Fruit fly (Drosophila melanogaster) whole organism, embryonic: ENCODE results near the gene Art3.

Source experiments
- CG1024 ChIP-seq: fragments of 200-800 bp; sonication (Bioruptor generic); IDR thresholded peaks from 2 replicates; pipeline ENCODE4 v1.3.6; 2022; ENCODE audit warnings: missing biosample characterization, missing genetic modification characterization
- CG10366 ChIP-seq: fragments of 200-800 bp; sonication (Bioruptor generic); IDR thresholded peaks from 2 replicates; pipeline ENCODE4 v1.3.6; 2022; ENCODE audit warnings: missing biosample characterization, missing genetic modification characterization
- CG11093 ChIP-seq: fragments of 200-800 bp; sonication (Bioruptor generic); IDR thresholded peaks from 3 replicates; pipeline ENCODE4 v1.3.6; 2022; ENCODE audit warnings: missing biosample characterization, missing genetic modification characterization
- CG13624 ChIP-seq: fragments of 200-800 bp; sonication (Bioruptor generic); optimal IDR thresholded peaks from 2 replicates; lab custom pipeline; 2016; ENCODE audit warnings: missing biosample characterization, missing genetic modification characterization
- CG13775 ChIP-seq: fragments of 200-800 bp; sonication (Bioruptor generic); optimal IDR thresholded peaks from 3 replicates; lab custom pipeline; 2017; ENCODE audit warnings: missing biosample characterization, mild to moderate bottlenecking, missing genetic modification characterization
- CG15601 ChIP-seq: fragments of 200-800 bp; sonication (Bioruptor generic); optimal IDR thresholded peaks from 3 replicates; lab custom pipeline; 2019; ENCODE audit warnings: missing biosample characterization, mild to moderate bottlenecking, missing genetic modification characterization, moderate library complexity
- CG2129 ChIP-seq: fragments of 200-800 bp; sonication (Bioruptor generic); IDR thresholded peaks from 2 replicates; pipeline ENCODE4 v1.3.6; 2022; ENCODE audit warnings: missing biosample characterization, missing genetic modification characterization; ENCODE audit not compliant: partially characterized antibody
- CG34422 ChIP-seq: fragments of 200-800 bp; sonication (Bioruptor generic); IDR thresholded peaks from 3 replicates; pipeline ENCODE4 v1.3.6; 2022; ENCODE audit warnings: missing biosample characterization, missing genetic modification characterization
- CG3838 ChIP-seq: fragments of 200-800 bp; sonication (Bioruptor generic); optimal IDR thresholded peaks from 3 replicates; lab custom pipeline; 2016; ENCODE audit warnings: missing biosample characterization, missing genetic modification characterization
- CG4282 ChIP-seq: fragments of 200-800 bp; sonication (Bioruptor generic); optimal IDR thresholded peaks from 2 replicates; lab custom pipeline; 2016; ENCODE audit warnings: missing biosample characterization, missing genetic modification characterization
- CG4328 ChIP-seq: fragments of 200-800 bp; sonication (Bioruptor generic); optimal IDR thresholded peaks from 3 replicates; lab custom pipeline; 2017; ENCODE audit warnings: missing biosample characterization, missing genetic modification reagents, missing genetic modification characterization
- CG6175 ChIP-seq: fragments of 200-800 bp; sonication (Bioruptor generic); IDR thresholded peaks from 3 replicates; pipeline ENCODE4 v1.3.6; 2022; ENCODE audit warnings: missing biosample characterization, missing genetic modification characterization
- CG7357 ChIP-seq: fragments of 200-800 bp; sonication (Bioruptor generic); IDR thresholded peaks from 3 replicates; pipeline ENCODE4 v1.3.6; 2022; ENCODE audit warnings: missing biosample characterization, missing genetic modification characterization
- CG7987 ChIP-seq: fragments of 200-800 bp; sonication (Bioruptor generic); optimal IDR thresholded peaks from 2 replicates; lab custom pipeline; 2018; ENCODE audit warnings: missing biosample characterization, mild to moderate bottlenecking, missing genetic modification characterization, moderate library complexity
- CG8089 ChIP-seq: fragments of 200-800 bp; sonication (Bioruptor generic); optimal IDR thresholded peaks from 3 replicates; lab custom pipeline; 2016; ENCODE audit warnings: missing biosample characterization, missing genetic modification characterization
- CG9609 ChIP-seq: fragments of 200-800 bp; sonication (Bioruptor generic); optimal IDR thresholded peaks from 3 replicates; lab custom pipeline; 2016; ENCODE audit warnings: missing biosample characterization, missing genetic modification characterization
- CG9727 ChIP-seq: fragments of 200-800 bp; sonication (Bioruptor generic); optimal IDR thresholded peaks from 3 replicates; lab custom pipeline; 2017; ENCODE audit warnings: missing biosample characterization, mild to moderate bottlenecking, missing genetic modification characterization
- CG9932 ChIP-seq: fragments of 200-800 bp; sonication (Bioruptor generic); IDR thresholded peaks from 2 replicates; pipeline ENCODE4 v1.3.6; 2022; ENCODE audit warnings: missing biosample characterization, missing genetic modification characterization
- CrebB ChIP-seq: fragments of 200-800 bp; sonication (Bioruptor generic); optimal IDR thresholded peaks from 3 replicates; lab custom pipeline; 2018; ENCODE audit warnings: missing biosample characterization, mild to moderate bottlenecking, missing genetic modification characterization
- Deaf1 ChIP-seq: fragments of 200-800 bp; optimal IDR thresholded peaks from 3 replicates; lab custom pipeline; 2019; ENCODE audit warnings: missing biosample characterization, mild to moderate bottlenecking, missing genetic modification characterization, moderate library complexity
- Dp ChIP-seq: fragments of 200-800 bp; sonication (Bioruptor generic); optimal IDR thresholded peaks from 2 replicates; lab custom pipeline; 2018; ENCODE audit warnings: missing biosample characterization, mild to moderate bottlenecking, missing genetic modification characterization, moderate library complexity
- Fer1 ChIP-seq: fragments of 200-800 bp; sonication (Bioruptor generic); optimal IDR thresholded peaks from 2 replicates; lab custom pipeline; 2017; ENCODE audit warnings: missing biosample characterization, mild to moderate bottlenecking, missing genetic modification characterization
- HLH4C ChIP-seq: fragments of 200-800 bp; sonication (Bioruptor generic); IDR thresholded peaks from 3 replicates; pipeline ENCODE4 v1.3.6; 2022; ENCODE audit warnings: missing biosample characterization, missing genetic modification characterization; ENCODE audit not compliant: partially characterized antibody
- Hr39 ChIP-seq: fragments of >200 bp; optimal IDR thresholded peaks from 2 replicates; lab custom pipeline; 2017
- Lhr ChIP-seq: fragments of 200-800 bp; sonication (Bioruptor generic); optimal IDR thresholded peaks from 3 replicates; lab custom pipeline; 2017; ENCODE audit warnings: mild to moderate bottlenecking, missing biosample characterization, missing genetic modification reagents, missing genetic modification characterization
- Mad ChIP-seq: fragments of 200-800 bp; sonication (Bioruptor generic); optimal IDR thresholded peaks from 2 replicates; lab custom pipeline; 2016; ENCODE audit warnings: missing biosample characterization, missing genetic modification characterization
- Myb ChIP-seq: fragments of 200-800 bp; sonication (Bioruptor generic); optimal IDR thresholded peaks from 2 replicates; lab custom pipeline; 2016; ENCODE audit warnings: missing biosample characterization, missing genetic modification characterization
- Nf-YB ChIP-seq: fragments of 200-800 bp; sonication (Bioruptor generic); optimal IDR thresholded peaks from 3 replicates; lab custom pipeline; 2019; ENCODE audit warnings: missing biosample characterization, mild to moderate bottlenecking, missing genetic modification characterization, moderate library complexity
- Opbp ChIP-seq: fragments of 200-800 bp; sonication (Bioruptor generic); IDR thresholded peaks from 3 replicates; pipeline ENCODE4 v1.3.6; 2022; ENCODE audit warnings: missing biosample characterization, missing genetic modification characterization; ENCODE audit not compliant: partially characterized antibody
- Optix ChIP-seq: fragments of 200-800 bp; sonication (Bioruptor generic); IDR thresholded peaks from 3 replicates; pipeline ENCODE4 v1.3.6; 2022; ENCODE audit warnings: missing biosample characterization, missing genetic modification characterization
- Side ChIP-seq: fragments of 200-800 bp; sonication (Bioruptor generic); optimal IDR thresholded peaks from 2 replicates; lab custom pipeline; 2016; ENCODE audit warnings: missing biosample characterization, missing genetic modification characterization
- Taf1 ChIP-seq: fragments of 200-800 bp; sonication (Bioruptor generic); IDR thresholded peaks from 2 replicates; pipeline ENCODE4 v1.3.6; 2022; ENCODE audit warnings: missing biosample characterization, missing genetic modification characterization
- ac ChIP-seq: fragments of 200-800 bp; sonication (Bioruptor generic); optimal IDR thresholded peaks from 3 replicates; lab custom pipeline; 2017; ENCODE audit warnings: missing biosample characterization, mild to moderate bottlenecking, missing genetic modification characterization
- ase ChIP-seq: fragments of 200-800 bp; sonication (Bioruptor generic); IDR thresholded peaks from 3 replicates; pipeline ENCODE4 v1.3.6; 2022; ENCODE audit warnings: missing biosample characterization, missing genetic modification characterization
- br ChIP-seq: fragments of >200 bp; optimal IDR thresholded peaks from 2 replicates; lab custom pipeline; 2017
- da ChIP-seq: fragments of 200-800 bp; sonication (Bioruptor generic); optimal IDR thresholded peaks from 2 replicates; lab custom pipeline; 2016; ENCODE audit warnings: missing biosample characterization, missing genetic modification characterization
- dm ChIP-seq: fragments of 200-800 bp; sonication (Bioruptor generic); optimal IDR thresholded peaks from 3 replicates; lab custom pipeline; 2016; ENCODE audit warnings: missing biosample characterization, missing genetic modification characterization
- eve ChIP-seq, 2 experiments: fragments of >200 bp; optimal IDR thresholded peaks; 2 replicates each; lab custom pipeline; 2017; ENCODE audit warnings: missing biosample characterization in 2 of 2, missing genetic modification characterization in 2 of 2
- fru ChIP-seq: fragments of >200 bp; optimal IDR thresholded peaks from 2 replicates; lab custom pipeline; 2017
- gfzf ChIP-seq: fragments of 200-800 bp; sonication (Bioruptor generic); optimal IDR thresholded peaks from 2 replicates; lab custom pipeline; 2016; ENCODE audit warnings: missing biosample characterization, mild to moderate bottlenecking, missing genetic modification characterization, moderate library complexity
- grn ChIP-seq: fragments of 200-800 bp; sonication (Bioruptor generic); optimal IDR thresholded peaks from 3 replicates; lab custom pipeline; 2017; ENCODE audit warnings: missing biosample characterization, missing genetic modification characterization
- gro ChIP-seq: fragments of 200-800 bp; sonication (Bioruptor generic); optimal IDR thresholded peaks from 2 replicates; lab custom pipeline; 2016; ENCODE audit warnings: missing biosample characterization, missing genetic modification characterization
- hkb ChIP-seq, 2 experiments: fragments of 200-800 bp in 1 of 2; fragments of >200 bp in 1 of 2; sonication (Bioruptor generic) in 1 of 2; IDR thresholded peaks in 1 of 2; optimal IDR thresholded peaks in 1 of 2; 2 replicates each; pipeline versions ENCODE4 v1.3.6 to Lab custom; 2017 to 2022; ENCODE audit warnings: missing biosample characterization in 1 of 2, missing genetic modification characterization in 1 of 2
- jigr1 ChIP-seq: fragments of 200-800 bp; sonication (Bioruptor generic); IDR thresholded peaks from 3 replicates; pipeline ENCODE4 v1.3.6; 2022; ENCODE audit warnings: missing biosample characterization, missing genetic modification characterization
- jumu ChIP-seq: fragments of 200-800 bp; sonication (Bioruptor generic); optimal IDR thresholded peaks from 3 replicates; lab custom pipeline; 2016; ENCODE audit warnings: missing biosample characterization, missing genetic modification characterization
- kay ChIP-seq: fragments of 200-800 bp; sonication (Bioruptor generic); optimal IDR thresholded peaks from 2 replicates; lab custom pipeline; 2016; ENCODE audit warnings: missing biosample characterization, missing genetic modification characterization
- lilli ChIP-seq: fragments of 200-800 bp; sonication (Bioruptor generic); optimal IDR thresholded peaks from 3 replicates; lab custom pipeline; 2016; ENCODE audit warnings: missing biosample characterization, missing genetic modification characterization
- nmo ChIP-seq: fragments of 200-800 bp; sonication (Bioruptor generic); optimal IDR thresholded peaks from 2 replicates; lab custom pipeline; 2018; ENCODE audit warnings: missing biosample characterization, mild to moderate bottlenecking, missing genetic modification characterization, moderate library complexity
- oc ChIP-seq: fragments of 200-800 bp; sonication (Bioruptor generic); optimal IDR thresholded peaks from 2 replicates; lab custom pipeline; 2018; ENCODE audit warnings: missing biosample characterization, mild to moderate bottlenecking, missing genetic modification characterization, moderate library complexity
- pita ChIP-seq: fragments of 200-800 bp; sonication (Bioruptor generic); optimal IDR thresholded peaks from 2 replicates; lab custom pipeline; 2017; ENCODE audit warnings: missing biosample characterization, mild to moderate bottlenecking, missing genetic modification characterization
- pros ChIP-seq: fragments of 200-800 bp; sonication (Bioruptor generic); optimal IDR thresholded peaks from 3 replicates; lab custom pipeline; 2019; ENCODE audit warnings: missing biosample characterization, mild to moderate bottlenecking, missing genetic modification characterization, moderate library complexity
- ranshi ChIP-seq: fragments of 200-800 bp; sonication (Bioruptor generic); IDR thresholded peaks from 2 replicates; pipeline ENCODE4 v1.3.6; 2022; ENCODE audit warnings: missing biosample characterization, missing genetic modification characterization
- repo ChIP-seq: fragments of 200-800 bp; sonication (Bioruptor generic); optimal IDR thresholded peaks from 2 replicates; lab custom pipeline; 2016; ENCODE audit warnings: missing biosample characterization, missing genetic modification characterization

The Art3 gene

dm6 chr3R:15250454-15250853 is 21.2 kb upstream of the Art3 start (continued):
- TF ChIP-seq CG9727 (GFP tag; lab: Kevin White, UChicago): peak; percentile 63
- no peak for TF ChIP-seq nmo
- peak; percentile 25 for TF ChIP-seq CG4328 (GFP tag; lab: Kevin White, UChicago)
- no peak for TF ChIP-seq repo (GFP tag; lab: Kevin White, UChicago)
- peak; percentile 56; the same call in 2 of the 3 replicates for TF ChIP-seq ase
- no peak for TF ChIP-seq Hr39 (lab: Kevin White, UChicago)
- no peak for TF ChIP-seq CG15601
- TF ChIP-seq CG13775 (GFP tag; lab: Kevin White, UChicago): peak; percentile 66
- peak; percentile 72 for TF ChIP-seq ranshi (GFP tag; lab: Robert Waterston, UW)
- no peak for TF ChIP-seq oc (tag; lab: Kevin White, UChicago)
- no peak for TF ChIP-seq Deaf1 (tag; lab: Kevin White, UChicago)
- no peak for TF ChIP-seq Myb
- TF ChIP-seq CrebB (tag; lab: Kevin White, UChicago): peak; percentile 67
- no peak for TF ChIP-seq Opbp (GFP tag; lab: Robert Waterston, UW)
- TF ChIP-seq Optix (GFP tag; lab: Robert Waterston, UW): no peak; the same call in 2 of the 3 replicates
- TF ChIP-seq CG9932 (GFP tag; lab: Robert Waterston, UW): peak; percentile 81
- TF ChIP-seq ac (GFP tag; lab: Kevin White, UChicago): no peak
- TF ChIP-seq kay: peak; percentile 32
- peak; percentile 63; the same call in 2 of the 3 replicates for TF ChIP-seq CG11093 (GFP tag; lab: Robert Waterston, UW)
- TF ChIP-seq CG3838 (GFP tag; lab: Kevin White, UChicago): no peak
- TF ChIP-seq da (GFP tag; lab: Kevin White, UChicago): no peak
- peak; percentile 26; the same call in 1 of the 3 replicates for TF ChIP-seq jigr1 (GFP tag; lab: Robert Waterston, UW)
- TF ChIP-seq CG7987 (GFP tag; lab: Kevin White, UChicago): no peak
- no peak for TF ChIP-seq Dp (GFP tag; lab: Kevin White, UChicago)
- TF ChIP-seq eve (GFP tag; optimal IDR thresholded peaks at IDR 0.05; lab: Kevin White, UChicago): no peak
- peak; percentile 81 for TF ChIP-seq CG10366 (GFP tag; lab: Robert Waterston, UW)
- peak; percentile 48; the same call in 1 of the 3 replicates for TF ChIP-seq CG7357
- TF ChIP-seq fru: no peak
- TF ChIP-seq Fer1 (GFP tag; lab: Kevin White, UChicago): peak; percentile 89
- TF ChIP-seq CG8089 (GFP tag; lab: Kevin White, UChicago): no peak
- peak; percentile 67 for TF ChIP-seq Taf1 (GFP tag; lab: Robert Waterston, UW)
- 0 out of 3 replicates have a peak, but pooled peaks have one; percentile 57 for TF ChIP-seq CG6175 (GFP tag; lab: Robert Waterston, UW)
- no peak for TF ChIP-seq CG9609 (GFP tag; lab: Kevin White, UChicago)
- no peak for TF ChIP-seq grn (GFP tag; lab: Kevin White, UChicago)
- TF ChIP-seq CG4282 (GFP tag; lab: Kevin White, UChicago): no peak
- peak; percentile 11 for TF ChIP-seq Mad (GFP tag; lab: Kevin White, UChicago)
- TF ChIP-seq CG1024 (GFP tag; lab: Robert Waterston, UW): no peak
- TF ChIP-seq Nf-YB (GFP tag; lab: Kevin White, UChicago): no peak
- TF ChIP-seq pros (GFP tag; lab: Kevin White, UChicago): no peak
- no peak for TF ChIP-seq gro
- no peak for TF ChIP-seq dm (GFP tag; lab: Kevin White, UChicago)
- TF ChIP-seq pita (GFP tag; lab: Kevin White, UChicago): no peak
- TF ChIP-seq gfzf: no peak
- no peak for TF ChIP-seq CG2129
- TF ChIP-seq HLH4C (GFP tag; lab: Robert Waterston, UW): no peak
- no peak for TF ChIP-seq br (lab: Kevin White, UChicago)
- no peak for TF ChIP-seq Lhr
- TF ChIP-seq CG34422: peak; percentile 72; the same call in 2 of the 3 replicates
- TF ChIP-seq hkb (optimal IDR thresholded peaks at IDR 0.05; lab: Kevin White, UChicago): no peak
- TF ChIP-seq hkb (GFP tag; IDR thresholded peaks at IDR 0.05; lab: Robert Waterston, UW): peak; percentile 85
- TF ChIP-seq CG13624 (GFP tag; lab: Kevin White, UChicago): no peak
- no peak for TF ChIP-seq Side
- TF ChIP-seq jumu (GFP tag; lab: Kevin White, UChicago): no peak
- TF ChIP-seq lilli: peak; percentile 65
